Worm (Caenorhabditis elegans): ENCODE measurements around the gene dss-1.

dss-1 gene

DNA sequence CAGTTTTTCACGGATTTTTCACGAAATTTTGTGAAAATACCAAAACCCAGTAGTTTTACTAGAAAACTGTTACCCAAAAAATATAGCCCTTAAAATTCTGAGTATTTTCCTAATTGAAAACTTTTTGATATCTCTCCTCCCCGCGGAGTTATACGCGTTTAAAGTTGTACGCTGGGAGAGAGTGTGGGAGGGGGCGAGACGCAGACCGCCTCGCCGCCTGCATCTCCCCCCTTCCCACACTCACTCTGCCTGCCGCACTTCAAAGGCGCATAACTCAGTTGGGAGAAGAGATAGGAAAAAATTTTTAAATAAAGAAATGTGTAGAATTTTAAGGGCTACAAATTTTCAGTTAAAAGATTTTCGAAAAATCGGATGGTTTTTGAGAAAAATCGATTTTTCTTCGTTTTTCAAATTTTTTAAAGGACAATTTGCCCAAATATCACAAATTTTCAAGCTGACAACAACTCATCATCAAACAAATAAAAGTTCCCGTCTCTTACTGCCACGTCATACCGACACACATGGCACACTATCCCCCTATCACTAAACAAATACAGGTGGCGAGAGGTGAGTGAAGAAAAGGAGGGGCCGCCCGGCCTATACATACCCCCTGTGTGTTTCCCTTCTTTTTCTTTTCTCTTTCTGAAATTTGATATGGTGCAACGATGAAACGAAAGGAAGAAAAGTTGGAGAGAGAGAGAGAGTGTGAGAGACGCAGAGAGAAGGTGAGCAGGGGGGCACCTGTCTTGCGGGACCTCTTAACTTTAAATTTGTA, 27.4 kb upstream of the dss-1 start:
- TF ChIP-seq elt-2 (tag; optimal IDR thresholded peaks at IDR 0.05) = peak; percentile 65
- no peak for TF ChIP-seq tbx-2 (tag; optimal IDR thresholded peaks at IDR 0.05)
- TF ChIP-seq pha-4 (tag; optimal IDR thresholded peaks at IDR 0.05) = peak; percentile 92
- no peak for TF ChIP-seq unc-62 (GFP tag; optimal IDR thresholded peaks at IDR 0.05)
- peak; percentile 37 for TF ChIP-seq jun-1 (tag; optimal IDR thresholded peaks at IDR 0.05)
- TF ChIP-seq pqm-1 (tag; optimal IDR thresholded peaks at IDR 0.05) = peak; percentile 38

DNA sequence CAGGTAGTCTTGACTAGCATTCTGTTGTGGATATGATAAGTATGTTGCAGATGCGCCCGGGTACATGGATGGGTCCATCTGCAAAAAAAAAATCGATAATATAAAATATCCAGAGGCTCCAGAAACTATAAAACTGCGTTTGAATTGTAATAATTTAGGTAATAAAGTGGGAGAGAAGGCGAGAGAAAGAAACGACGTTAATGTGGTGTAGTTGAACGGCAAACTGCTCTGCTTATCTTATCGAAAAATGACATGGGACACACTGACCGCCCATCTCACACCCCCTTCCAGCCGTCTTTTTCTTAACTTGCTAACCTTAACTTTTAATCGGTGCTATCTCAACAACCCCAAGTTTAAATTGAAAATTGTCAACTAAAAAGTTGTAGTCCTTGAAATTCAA, 25.9 kb upstream of the dss-1 start:
- peak; percentile 74 for TF ChIP-seq elt-2 (tag; optimal IDR thresholded peaks at IDR 0.05)
- TF ChIP-seq ceh-28 (tag; optimal IDR thresholded peaks at IDR 0.05) = no peak
- TF ChIP-seq skn-1 (tag; optimal IDR thresholded peaks at IDR 0.05) = no peak

DNA sequence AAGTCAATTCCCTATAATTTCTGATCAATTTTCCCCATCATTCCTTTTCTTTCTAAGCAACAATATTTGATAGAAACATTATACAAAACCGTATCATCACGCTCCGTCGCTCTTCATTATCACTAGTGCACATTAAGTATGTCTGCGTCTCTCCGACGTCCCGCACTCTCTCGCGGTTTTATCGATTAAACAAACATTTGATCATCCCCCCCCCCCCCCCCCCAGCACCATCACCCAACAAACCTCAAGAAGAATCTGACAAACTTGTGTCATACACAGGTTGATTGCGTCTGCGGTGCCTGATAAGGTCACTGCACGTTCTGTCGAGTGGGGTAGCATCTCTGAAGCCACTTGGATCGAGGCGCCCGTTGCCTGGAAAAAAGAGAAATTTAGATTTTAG, 23.9 kb upstream of the dss-1 start:
- TF ChIP-seq nhr-77 (tag; optimal IDR thresholded peaks at IDR 0.05) (no peak), elt-2 (tag; optimal IDR thresholded peaks at IDR 0.05) (peak; percentile 85), pha-4 (tag; optimal IDR thresholded peaks at IDR 0.05) (peak; percentile 44), pqm-1 (tag; optimal IDR thresholded peaks at IDR 0.05) (peak; percentile 31)

DNA sequence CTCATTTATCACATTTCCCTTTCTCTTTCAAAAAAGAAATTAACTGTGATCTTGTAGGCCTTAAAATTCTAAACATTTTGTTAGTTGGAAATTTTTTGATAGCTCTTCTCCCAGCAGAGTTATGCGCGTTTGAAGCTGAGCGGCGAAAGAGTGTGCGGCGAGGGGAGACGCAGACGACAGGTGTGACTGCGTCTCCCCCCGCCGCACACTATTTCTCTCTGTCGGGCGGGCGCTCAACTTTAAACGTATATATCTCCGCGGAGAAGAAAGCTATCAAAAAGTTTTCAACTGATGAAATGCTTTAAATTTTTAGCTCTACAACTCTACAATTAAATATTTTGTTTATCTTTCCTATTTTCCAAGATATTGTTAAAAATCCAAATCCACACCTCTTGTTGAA, 22.9 kb upstream of the dss-1 start:
- TF ChIP-seq nhr-43 (tag; optimal IDR thresholded peaks at IDR 0.05; ENCODE audit: poor library complexity, severe bottlenecking) = no peak
- no peak for TF ChIP-seq jun-1 (tag; optimal IDR thresholded peaks at IDR 0.05)
- no peak for TF ChIP-seq pqm-1 (tag; optimal IDR thresholded peaks at IDR 0.05)
- TF ChIP-seq ceh-82 (tag; optimal IDR thresholded peaks at IDR 0.05) = no peak
- TF ChIP-seq nhr-23 (tag; optimal IDR thresholded peaks at IDR 0.05) = no peak
- TF ChIP-seq nfya-1 (tag; optimal IDR thresholded peaks at IDR 0.05; ENCODE audit: insufficient read depth) = no peak
- no peak for TF ChIP-seq unc-39 (tag; optimal IDR thresholded peaks at IDR 0.05)
- no peak for TF ChIP-seq elt-1 (tag; optimal IDR thresholded peaks at IDR 0.05)
- TF ChIP-seq nhr-67 (tag; optimal IDR thresholded peaks at IDR 0.05) = no peak
- TF ChIP-seq nhr-77 (tag; optimal IDR thresholded peaks at IDR 0.05) = no peak
- no peak for TF ChIP-seq unc-62 (GFP tag; optimal IDR thresholded peaks at IDR 0.05)
- TF ChIP-seq egl-5 (tag; optimal IDR thresholded peaks at IDR 0.05) = no peak
- TF ChIP-seq pha-4 (tag; optimal IDR thresholded peaks at IDR 0.05) = no peak
- TF ChIP-seq fkh-10 (GFP tag; optimal IDR thresholded peaks at IDR 0.05) = no peak
- TF ChIP-seq aly-2 (tag; optimal IDR thresholded peaks at IDR 0.05) = no peak
- no peak for TF ChIP-seq zag-1 (tag; optimal IDR thresholded peaks at IDR 0.05)
- TF ChIP-seq elt-2 (tag; optimal IDR thresholded peaks at IDR 0.05) = no peak

DNA sequence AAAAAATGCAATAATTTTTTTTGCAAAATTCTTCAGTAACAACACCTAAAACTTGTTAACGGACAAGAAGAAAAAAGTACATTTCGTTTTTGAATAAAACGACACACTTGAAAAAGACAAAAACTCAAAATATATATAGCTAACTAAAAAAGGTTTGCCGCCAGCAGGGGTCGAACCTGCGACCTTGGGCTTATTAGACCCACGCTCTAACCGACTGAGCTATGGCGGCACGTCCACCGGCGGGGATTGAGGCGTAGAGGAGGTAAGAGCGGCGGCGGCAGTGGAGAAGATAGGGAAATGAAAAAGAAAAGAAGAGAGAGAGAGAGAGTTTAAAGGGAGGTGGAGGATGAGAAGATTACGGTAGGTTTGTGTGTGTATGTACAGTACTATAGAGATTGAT, 22.1 kb upstream of the dss-1 start:
- TF ChIP-seq nfya-1 (tag; optimal IDR thresholded peaks at IDR 0.05; ENCODE audit: insufficient read depth) (peak; percentile 27), R02D3.7 (tag; optimal IDR thresholded peaks at IDR 0.05) (no peak), elt-2 (tag; optimal IDR thresholded peaks at IDR 0.05) (peak; percentile 13), daf-12 (tag; optimal IDR thresholded peaks at IDR 0.05) (no peak), ZK546.5 (tag; optimal IDR thresholded peaks at IDR 0.05) (no peak), pha-4 (tag; optimal IDR thresholded peaks at IDR 0.05) (peak; percentile 4), lin-15B (tag; optimal IDR thresholded peaks at IDR 0.05) (peak; percentile 11), elt-3 (tag; optimal IDR thresholded peaks at IDR 0.05) (no peak)

DNA sequence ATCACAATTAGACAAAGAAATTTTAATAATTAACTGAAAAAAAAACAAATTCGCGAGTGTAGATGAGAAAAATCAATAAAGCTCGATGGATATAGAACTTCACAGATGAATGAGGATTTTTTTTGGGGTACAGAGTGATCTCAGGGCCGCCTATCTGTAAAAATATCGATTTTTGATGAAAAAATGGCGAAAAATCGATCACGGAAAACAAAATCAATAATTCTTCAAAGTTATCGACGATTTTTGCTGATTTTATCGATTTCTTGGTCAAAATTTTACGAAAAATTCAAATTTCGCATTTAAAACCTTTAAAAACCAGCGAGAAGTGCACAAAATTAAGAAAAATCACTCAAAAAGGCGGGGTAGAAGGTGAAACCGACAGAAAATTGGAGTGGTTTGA, 20.0 kb upstream of the dss-1 start:
- TF ChIP-seq lsy-12 (tag; optimal IDR thresholded peaks at IDR 0.05) (no peak), ceh-82 (tag; optimal IDR thresholded peaks at IDR 0.05) (no peak), nhr-12 (tag; optimal IDR thresholded peaks at IDR 0.05) (no peak), lin-15B (tag; optimal IDR thresholded peaks at IDR 0.05) (no peak), ceh-28 (tag; optimal IDR thresholded peaks at IDR 0.05) (peak; percentile 63), nhr-23 (tag; optimal IDR thresholded peaks at IDR 0.05) (no peak)

DNA sequence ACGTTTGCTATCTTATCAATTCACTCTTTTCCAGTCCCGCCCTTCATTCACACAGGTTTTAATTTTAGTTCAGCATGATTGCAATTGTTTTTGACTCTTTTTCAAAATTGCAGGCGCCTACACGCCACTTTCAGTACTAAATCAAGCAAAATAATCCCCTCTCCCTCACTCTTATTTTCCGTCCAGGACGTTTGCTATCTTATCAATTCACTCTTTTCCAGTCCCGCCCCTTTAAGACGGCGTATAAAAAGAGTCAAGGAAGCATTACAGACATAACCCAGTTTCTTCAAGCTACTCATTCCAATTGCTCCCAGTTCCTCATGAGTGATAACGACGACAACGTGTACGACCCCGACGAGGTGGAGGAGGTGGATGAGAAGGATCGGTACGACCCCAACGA, 18.6 kb upstream of the dss-1 start, which contains the start of gene Y119D3B.21:
Gene Y119D3B.21, plus strand, starts transcription at position 321 of the 400 bp plus-strand sequence.
- TF ChIP-seq lsy-12 (tag; optimal IDR thresholded peaks at IDR 0.05) = no peak
- TF ChIP-seq jun-1 (tag; optimal IDR thresholded peaks at IDR 0.05) = peak; percentile 63
- no peak for TF ChIP-seq ceh-82 (tag; optimal IDR thresholded peaks at IDR 0.05)
- TF ChIP-seq eor-1 (tag; optimal IDR thresholded peaks at IDR 0.05) = no peak
- no peak for TF ChIP-seq lin-15B (tag; optimal IDR thresholded peaks at IDR 0.05)
- TF ChIP-seq ama-1 (optimal IDR thresholded peaks at IDR 0.05) = peak; percentile 62
- TF ChIP-seq ceh-16 (tag; optimal IDR thresholded peaks at IDR 0.05) = no peak
- no peak for TF ChIP-seq R02D3.7 (tag; optimal IDR thresholded peaks at IDR 0.05)
- TF ChIP-seq ceh-28 (tag; optimal IDR thresholded peaks at IDR 0.05) = no peak
- peak; percentile 91 for TF ChIP-seq pqm-1 (tag; optimal IDR thresholded peaks at IDR 0.05)
- no peak for TF ChIP-seq daf-12 (tag; optimal IDR thresholded peaks at IDR 0.05)
- TF ChIP-seq elt-2 (tag; optimal IDR thresholded peaks at IDR 0.05) = peak; percentile 96
- TF ChIP-seq nhr-23 (tag; optimal IDR thresholded peaks at IDR 0.05) = no peak
- TF ChIP-seq ceh-9 (tag; optimal IDR thresholded peaks at IDR 0.05) = no peak
- no peak for TF ChIP-seq nhr-237 (tag; optimal IDR thresholded peaks at IDR 0.05)
- no peak for TF ChIP-seq nhr-12 (tag; optimal IDR thresholded peaks at IDR 0.05)
- no peak for TF ChIP-seq elt-1 (tag; optimal IDR thresholded peaks at IDR 0.05)

All from whole organism, L3 larva.